Worm (Caenorhabditis elegans): Measurements from ENCODE around the gene irld-6.
A peak's percentile ranks its signal among the peaks of the same experiment; 100 is the strongest.

irld-6 gene

ce11 chrV:10764066-10764465 is 7.5 kb upstream of the irld-6 start, which contains the start of gene ocr-1:
ocr-1 (plus strand) TSS chrV:10764366.
- TF ChIP-seq C34F6.9 (tag; optimal IDR thresholded peaks at IDR 0.05): no peak
- TF ChIP-seq snpc-4 (tag; optimal IDR thresholded peaks at IDR 0.05): no peak
- TF ChIP-seq zag-1 (tag; optimal IDR thresholded peaks at IDR 0.05): no peak
- no peak for TF ChIP-seq nhr-12 (tag; optimal IDR thresholded peaks at IDR 0.05)
- TF ChIP-seq egl-27 (tag; optimal IDR thresholded peaks at IDR 0.05): no peak
- no peak for TF ChIP-seq mab-5 (tag; optimal IDR thresholded peaks at IDR 0.05)
- no peak for TF ChIP-seq elt-3 (tag; optimal IDR thresholded peaks at IDR 0.05)
- TF ChIP-seq nhr-129 (tag; optimal IDR thresholded peaks at IDR 0.05): no peak
- TF ChIP-seq sem-4 (tag; optimal IDR thresholded peaks at IDR 0.05): no peak
- no peak for TF ChIP-seq R02D3.7 (tag; optimal IDR thresholded peaks at IDR 0.05)
- TF ChIP-seq ztf-11 (tag; optimal IDR thresholded peaks at IDR 0.05): no peak
- no peak for TF ChIP-seq lin-13 (GFP tag; optimal IDR thresholded peaks at IDR 0.05)
- TF ChIP-seq sma-9 (GFP tag; optimal IDR thresholded peaks at IDR 0.05): no peak
- no peak for TF ChIP-seq sma-9 (tag; optimal IDR thresholded peaks at IDR 0.05)

- no peak for TF ChIP-seq nhr-11 (tag; optimal IDR thresholded peaks at IDR 0.05)
These were observed 6.1 kb upstream of the irld-6 start, which contains the start of gene sre-6 for ce11 chrV:10762695-10763094. sre-6 (minus strand) TSS chrV:10762795.

ce11 chrV:10760839-10761238 is 4.2 kb upstream of the irld-6 start:
- peak; percentile 31 for TF ChIP-seq nhr-25 (tag; optimal IDR thresholded peaks at IDR 0.05)
- no peak for TF ChIP-seq nhr-6 (tag; optimal IDR thresholded peaks at IDR 0.05)

- TF ChIP-seq lin-11 (tag; optimal IDR thresholded peaks at IDR 0.05) (no peak), nhr-25 (tag; optimal IDR thresholded peaks at IDR 0.05) (peak; percentile 21), blmp-1 (tag; optimal IDR thresholded peaks at IDR 0.05; ENCODE audit: insufficient read depth) (peak; percentile 27)
These were observed 2.1 kb upstream of the irld-6 start, which contains the start of gene F28H7.8 for ce11 chrV:10758658-10759057. F28H7.8 (plus strand) TSS chrV:10758958.

- TF ChIP-seq unc-55 (GFP tag; optimal IDR thresholded peaks at IDR 0.05) (no peak), ceh-16 (tag; optimal IDR thresholded peaks at IDR 0.05) (no peak), nhr-25 (tag; optimal IDR thresholded peaks at IDR 0.05) (peak; percentile 74), ama-1 (optimal IDR thresholded peaks at IDR 0.05) (no peak), nhr-21 (tag; optimal IDR thresholded peaks at IDR 0.05) (no peak), gmeb-1 (tag; optimal IDR thresholded peaks at IDR 0.05) (no peak), sma-9 (GFP tag; optimal IDR thresholded peaks at IDR 0.05) (peak; percentile 0), sma-9 (tag; optimal IDR thresholded peaks at IDR 0.05) (no peak), ztf-1 (GFP tag; conservative IDR thresholded peaks at IDR 0.05) (no peak), F13H6.1 (tag; optimal IDR thresholded peaks at IDR 0.05) (no peak), nhr-6 (tag; optimal IDR thresholded peaks at IDR 0.05) (no peak), nhr-11 (tag; optimal IDR thresholded peaks at IDR 0.05) (no peak), mdl-1 (tag; optimal IDR thresholded peaks at IDR 0.05) (no peak), nhr-77 (tag; optimal IDR thresholded peaks at IDR 0.05) (no peak), lin-39 (tag; optimal IDR thresholded peaks at IDR 0.05) (no peak), nhr-129 (tag; optimal IDR thresholded peaks at IDR 0.05) (peak; percentile 35), sem-4 (tag; optimal IDR thresholded peaks at IDR 0.05) (no peak), snpc-4 (tag; optimal IDR thresholded peaks at IDR 0.05) (no peak), aly-2 (tag; optimal IDR thresholded peaks at IDR 0.05) (no peak), blmp-1 (tag; optimal IDR thresholded peaks at IDR 0.05; ENCODE audit: insufficient read depth) (peak; percentile 48), alr-1 (tag; optimal IDR thresholded peaks at IDR 0.05) (no peak), ZK546.5 (tag; optimal IDR thresholded peaks at IDR 0.05) (no peak), dmd-4 (tag; optimal IDR thresholded peaks at IDR 0.05) (no peak), skn-1 (tag; optimal IDR thresholded peaks at IDR 0.05) (no peak), ztf-4 (tag; optimal IDR thresholded peaks at IDR 0.05) (no peak), ceh-82 (tag; optimal IDR thresholded peaks at IDR 0.05) (no peak), elt-1 (tag; optimal IDR thresholded peaks at IDR 0.05) (no peak)
These were observed 530 bp upstream of the irld-6 start for ce11 chrV:10757128-10757527.

Measured in whole organism, L2 larva.